Worm (Caenorhabditis elegans) whole organism, dauer: ENCODE measurements around the gene dyf-2.

Experiments
- unc-62 ChIP-seq: sonication (generic microtip); optimal IDR thresholded peaks from 2 replicates; lab custom pipeline; 2017; ENCODE audit warnings: missing biosample characterization, missing genetic modification reagents, missing genetic modification characterization

Gene dyf-2

ce11 chrIII:13686309-13686708, at the start of gene dyf-2:
Gene dyf-2 (minus strand): TSS chrIII:13686445.
- TF ChIP-seq unc-62 (GFP tag; lab: Kevin White, UChicago) = no peak

- TF ChIP-seq unc-62 (GFP tag; lab: Kevin White, UChicago) = no peak
These were observed 48.8 kb upstream of the dyf-2 start, which contains the start of gene W06F12.3 for ce11 chrIII:13735008-13735407. Gene W06F12.3 (plus strand): TSS chrIII:13735030.

DNA sequence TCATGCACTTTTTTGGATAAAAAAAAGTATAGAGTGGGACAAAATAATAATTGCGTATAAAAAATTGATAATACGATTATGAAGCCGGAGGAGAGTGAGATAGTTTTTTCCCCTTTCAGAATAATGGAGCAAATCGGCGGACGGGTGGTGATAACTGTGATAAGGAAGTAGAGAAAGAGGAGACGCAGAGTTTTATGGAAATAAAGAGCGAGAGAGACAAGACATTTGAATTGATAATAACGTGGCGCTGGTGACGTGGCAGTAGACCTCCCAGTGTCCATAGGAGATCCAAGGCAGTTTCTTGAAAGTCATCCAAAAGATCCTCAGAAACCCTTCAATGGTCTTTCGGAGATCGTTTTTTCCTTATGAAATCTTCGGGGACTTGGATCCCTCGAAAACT, 47.6 kb upstream of the dyf-2 start:
- no peak for TF ChIP-seq unc-62 (GFP tag; lab: Kevin White, UChicago)

ce11 chrIII:13732665-13733064, 46.4 kb upstream of the dyf-2 start:
- no peak for TF ChIP-seq unc-62 (GFP tag; lab: Kevin White, UChicago)

ce11 chrIII:13731589-13731988, 45.3 kb upstream of the dyf-2 start, which contains the start of gene W06F12.2:
Gene W06F12.2 (minus strand): TSS chrIII:13731689.
- TF ChIP-seq unc-62 (GFP tag; lab: Kevin White, UChicago) = no peak

DNA sequence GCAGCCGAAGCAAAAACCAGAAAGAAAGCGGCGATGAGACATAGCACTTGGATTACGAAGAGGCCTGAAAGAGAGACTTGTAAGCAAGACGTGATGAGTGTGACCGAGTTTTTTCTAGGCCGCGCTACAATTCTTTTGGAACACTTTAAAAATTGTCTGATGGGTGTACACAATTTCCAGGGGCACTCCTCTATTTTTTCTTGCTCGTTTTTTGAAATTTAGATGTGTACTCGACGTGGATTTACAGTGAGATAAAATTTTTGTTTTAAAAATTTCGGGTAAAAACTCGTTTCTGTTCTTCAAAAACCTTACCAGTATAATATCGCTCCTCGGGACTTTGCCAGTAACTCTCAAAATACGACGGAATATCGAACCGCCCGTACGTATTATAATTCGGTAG, 43.5 kb upstream of the dyf-2 start:
- no peak for TF ChIP-seq unc-62 (GFP tag; lab: Kevin White, UChicago)

- TF ChIP-seq unc-62 (GFP tag; lab: Kevin White, UChicago) = no peak
These were observed 38.0 kb upstream of the dyf-2 start for ce11 chrIII:13724018-13724892.

DNA sequence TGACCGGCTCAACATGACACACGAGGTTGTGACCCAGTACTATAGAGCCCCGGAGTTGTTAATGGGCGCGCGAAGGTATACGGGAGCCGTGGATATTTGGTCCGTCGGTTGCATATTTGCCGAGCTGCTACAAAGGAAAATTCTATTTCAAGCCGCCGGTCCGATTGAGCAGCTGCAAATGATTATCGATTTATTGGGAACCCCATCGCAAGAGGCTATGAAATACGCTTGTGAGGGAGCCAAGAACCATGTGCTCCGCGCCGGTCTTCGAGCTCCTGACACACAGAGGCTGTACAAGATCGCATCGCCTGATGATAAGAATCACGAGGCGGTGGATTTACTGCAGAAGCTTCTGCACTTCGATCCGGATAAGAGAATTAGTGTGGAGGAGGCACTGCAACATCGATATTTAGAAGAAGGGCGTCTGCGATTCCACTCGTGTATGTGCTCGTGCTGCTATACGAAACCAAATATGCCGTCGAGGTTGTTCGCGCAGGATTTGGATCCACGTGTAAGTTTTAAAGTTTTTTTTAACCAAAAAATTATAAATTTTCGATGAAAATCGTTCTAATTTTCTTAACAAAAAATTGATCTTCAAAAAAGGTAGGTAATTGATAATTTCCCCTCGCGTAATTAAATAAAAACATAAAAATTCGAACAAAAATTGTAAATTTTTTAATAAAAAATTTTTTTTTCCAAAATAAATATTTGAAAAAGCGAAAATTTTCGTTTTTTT, 36.3 kb upstream of the dyf-2 start:
- no peak for TF ChIP-seq unc-62 (GFP tag; lab: Kevin White, UChicago)

ce11 chrIII:13721944-13722343, 35.7 kb upstream of the dyf-2 start:
- TF ChIP-seq unc-62 (GFP tag; lab: Kevin White, UChicago) = no peak

ce11 chrIII:13721066-13721465, 34.8 kb upstream of the dyf-2 start:
- TF ChIP-seq unc-62 (GFP tag; lab: Kevin White, UChicago) = no peak

- no peak for TF ChIP-seq unc-62 (GFP tag; lab: Kevin White, UChicago)
These were observed 34.0 kb upstream of the dyf-2 start for ce11 chrIII:13720190-13720741.

ce11 chrIII:13719247-13719758, 33.1 kb upstream of the dyf-2 start:
- TF ChIP-seq unc-62 (GFP tag; lab: Kevin White, UChicago) = no peak

- TF ChIP-seq unc-62 (GFP tag; lab: Kevin White, UChicago) = no peak
These were observed 32.2 kb upstream of the dyf-2 start for ce11 chrIII:13718403-13718969.

ce11 chrIII:13717505-13717904, 31.3 kb upstream of the dyf-2 start:
- no peak for TF ChIP-seq unc-62 (GFP tag; lab: Kevin White, UChicago)

DNA sequence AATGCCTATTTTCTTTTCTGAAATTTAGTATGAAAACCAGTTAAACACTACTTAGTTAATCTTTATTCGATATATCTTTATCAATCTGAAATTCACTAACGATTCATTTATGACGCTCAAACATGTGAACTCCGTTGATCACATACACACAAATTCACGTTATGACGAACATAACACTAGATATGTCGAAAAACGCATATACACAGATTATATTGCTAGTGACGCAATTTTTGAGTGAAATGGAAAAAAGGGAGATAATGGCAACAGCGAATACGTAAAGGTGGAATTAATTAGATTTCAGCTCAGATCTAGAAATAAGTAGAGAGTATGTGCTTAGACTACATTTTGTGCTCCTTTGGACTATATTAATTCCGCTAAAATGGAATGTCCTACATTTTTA, 30.6 kb upstream of the dyf-2 start:
- no peak for TF ChIP-seq unc-62 (GFP tag; lab: Kevin White, UChicago)
